Fruit fly (Drosophila melanogaster) whole organism, embryonic: ENCODE data around the gene CG44090.

ENCODE experiments used
- Abd-B ChIP-seq: fragments of 200-800 bp; sonication (Bioruptor generic); optimal IDR thresholded peaks from 2 replicates; lab custom pipeline; 2018; ENCODE audit warnings: missing biosample characterization, mild to moderate bottlenecking, missing genetic modification characterization, moderate library complexity
- BEAF-32 ChIP-seq: fragments of 200-800 bp; sonication (Bioruptor generic); optimal IDR thresholded peaks from 3 replicates; lab custom pipeline; 2017; ENCODE audit warnings: missing biosample characterization, missing genetic modification characterization, mild to moderate bottlenecking, moderate library complexity, missing genetic modification reagents
- Blimp-1 ChIP-seq: fragments of 200-800 bp; sonication (Bioruptor generic); optimal IDR thresholded peaks from 3 replicates; lab custom pipeline; 2018; ENCODE audit warnings: missing biosample characterization, missing genetic modification characterization, mild to moderate bottlenecking, moderate library complexity, missing genetic modification reagents
- CG10654 ChIP-seq: fragments of 200-800 bp; sonication (Bioruptor generic); optimal IDR thresholded peaks from 2 replicates; lab custom pipeline; 2016; ENCODE audit warnings: missing biosample characterization, missing genetic modification characterization
- CG11093 ChIP-seq: fragments of 200-800 bp; sonication (Bioruptor generic); IDR thresholded peaks from 3 replicates; pipeline ENCODE4 v1.3.6; 2022; ENCODE audit warnings: missing biosample characterization, missing genetic modification characterization
- CG11723 ChIP-seq: fragments of 200-800 bp; sonication (Bioruptor generic); optimal IDR thresholded peaks from 2 replicates; lab custom pipeline; 2017; ENCODE audit warnings: missing biosample characterization, mild to moderate bottlenecking, missing genetic modification characterization
- CG12104 ChIP-seq: fragments of 200-800 bp; sonication (Bioruptor generic); optimal IDR thresholded peaks from 3 replicates; lab custom pipeline; 2016; ENCODE audit warnings: missing biosample characterization, missing genetic modification characterization
- CG1233 ChIP-seq: fragments of 200-800 bp; sonication (Bioruptor generic); optimal IDR thresholded peaks from 4 replicates; lab custom pipeline; 2018; ENCODE audit warnings: missing biosample characterization, mild to moderate bottlenecking, missing genetic modification characterization
- CG14710 ChIP-seq: fragments of 200-800 bp; sonication (Bioruptor generic); optimal IDR thresholded peaks from 3 replicates; lab custom pipeline; 2019; ENCODE audit warnings: missing biosample characterization, mild to moderate bottlenecking, missing genetic modification characterization, moderate library complexity
- CG14965 ChIP-seq: fragments of 200-800 bp; sonication (Bioruptor generic); optimal IDR thresholded peaks from 2 replicates; lab custom pipeline; 2016; ENCODE audit warnings: missing biosample characterization, missing genetic modification characterization, borderline replicate concordance
- CG15601 ChIP-seq: fragments of 200-800 bp; sonication (Bioruptor generic); optimal IDR thresholded peaks from 3 replicates; lab custom pipeline; 2019; ENCODE audit warnings: missing biosample characterization, mild to moderate bottlenecking, missing genetic modification characterization, moderate library complexity
- CG1602 ChIP-seq: fragments of 200-800 bp; sonication (Bioruptor generic); optimal IDR thresholded peaks from 3 replicates; lab custom pipeline; 2016; ENCODE audit warnings: missing biosample characterization, missing genetic modification characterization
- CG18764 ChIP-seq: fragments of 200-800 bp; sonication (Bioruptor generic); optimal IDR thresholded peaks from 3 replicates; lab custom pipeline; 2016; ENCODE audit warnings: missing biosample characterization, missing genetic modification characterization
- CG31365 ChIP-seq: fragments of 200-800 bp; sonication (Bioruptor generic); optimal IDR thresholded peaks from 2 replicates; lab custom pipeline; 2018; ENCODE audit warnings: missing biosample characterization, mild to moderate bottlenecking, missing genetic modification characterization
- CG3847 ChIP-seq: fragments of 200-800 bp; sonication (Bioruptor generic); IDR thresholded peaks from 2 replicates; pipeline ENCODE4 v1.3.6; 2022; ENCODE audit warnings: missing biosample characterization, missing genetic modification characterization
- CG3995 ChIP-seq: fragments of 200-800 bp; sonication (Bioruptor generic); optimal IDR thresholded peaks from 3 replicates; lab custom pipeline; 2016; ENCODE audit warnings: missing biosample characterization, missing genetic modification characterization
- CG42726 ChIP-seq: fragments of 200-800 bp; sonication (Bioruptor generic); IDR thresholded peaks from 2 replicates; pipeline ENCODE4 v1.3.6; 2022; ENCODE audit warnings: missing biosample characterization, missing genetic modification characterization; ENCODE audit not compliant: partially characterized antibody
- CG43689 ChIP-seq: fragments of 200-800 bp; sonication (Bioruptor generic); IDR thresholded peaks from 2 replicates; pipeline ENCODE4 v1.3.6; 2022; ENCODE audit warnings: missing biosample characterization, missing genetic modification characterization
- CG6254 ChIP-seq: fragments of 200-800 bp; sonication (Bioruptor generic); optimal IDR thresholded peaks from 3 replicates; lab custom pipeline; 2017; ENCODE audit warnings: mild to moderate bottlenecking, missing biosample characterization, missing genetic modification reagents, missing genetic modification characterization
- CG6765 ChIP-seq: fragments of 200-800 bp; sonication (Bioruptor generic); optimal IDR thresholded peaks from 3 replicates; lab custom pipeline; 2017; ENCODE audit warnings: missing biosample characterization, mild to moderate bottlenecking, missing genetic modification characterization
- CG6791 ChIP-seq: fragments of 200-800 bp; sonication (Bioruptor generic); IDR thresholded peaks from 3 replicates; pipeline ENCODE4 v1.3.6; 2022; ENCODE audit warnings: missing biosample characterization, missing genetic modification characterization; ENCODE audit not compliant: partially characterized antibody
- CG7745 ChIP-seq: fragments of 200-800 bp; sonication (Bioruptor generic); optimal IDR thresholded peaks from 2 replicates; lab custom pipeline; 2018; ENCODE audit warnings: missing biosample characterization, mild to moderate bottlenecking, missing genetic modification characterization, moderate library complexity
- CG8359 ChIP-seq: fragments of 200-800 bp; sonication (Bioruptor generic); optimal IDR thresholded peaks from 2 replicates; lab custom pipeline; 2017; ENCODE audit warnings: missing biosample characterization, mild to moderate bottlenecking, missing genetic modification characterization, borderline replicate concordance
- CG9437 ChIP-seq: fragments of 200-800 bp; sonication (Bioruptor generic); optimal IDR thresholded peaks from 2 replicates; lab custom pipeline; 2018; ENCODE audit warnings: missing biosample characterization, mild to moderate bottlenecking, missing genetic modification characterization
- CG9932 ChIP-seq: fragments of 200-800 bp; sonication (Bioruptor generic); IDR thresholded peaks from 2 replicates; pipeline ENCODE4 v1.3.6; 2022; ENCODE audit warnings: missing biosample characterization, missing genetic modification characterization
- Dek ChIP-seq: fragments of 200-800 bp; sonication (Bioruptor generic); optimal IDR thresholded peaks from 3 replicates; lab custom pipeline; 2019; ENCODE audit warnings: missing biosample characterization, mild to moderate bottlenecking, missing genetic modification characterization, moderate library complexity
- Doc2 ChIP-seq: fragments of 200-800 bp; sonication (Bioruptor generic); IDR thresholded peaks from 2 replicates; pipeline ENCODE4 v1.3.6; 2022; ENCODE audit warnings: missing biosample characterization, missing genetic modification characterization
- Hey ChIP-seq: fragments of 200-800 bp; sonication (Bioruptor generic); optimal IDR thresholded peaks from 3 replicates; lab custom pipeline; 2018; ENCODE audit warnings: missing biosample characterization, mild to moderate bottlenecking, missing genetic modification characterization
- HmgZ ChIP-seq: fragments of 200-800 bp; sonication (Bioruptor generic); optimal IDR thresholded peaks from 2 replicates; lab custom pipeline; 2018; ENCODE audit warnings: missing biosample characterization, mild to moderate bottlenecking, missing genetic modification characterization
- Hsf ChIP-seq: fragments of 200-800 bp; sonication (Bioruptor generic); optimal IDR thresholded peaks from 3 replicates; lab custom pipeline; 2016; ENCODE audit warnings: missing biosample characterization, missing genetic modification characterization
- Kr ChIP-seq: fragments of 200-800 bp; sonication (Bioruptor generic); optimal IDR thresholded peaks from 2 replicates; lab custom pipeline; 2017; ENCODE audit warnings: missing biosample characterization, mild to moderate bottlenecking, missing genetic modification characterization
- Sin3A ChIP-seq: fragments of >200 bp; optimal IDR thresholded peaks from 2 replicates; lab custom pipeline; 2018
- Six4 ChIP-seq: fragments of 200-800 bp; sonication (Bioruptor generic); optimal IDR thresholded peaks from 2 replicates; lab custom pipeline; 2016; ENCODE audit warnings: missing biosample characterization, missing genetic modification characterization
- TFAM ChIP-seq: fragments of 200-800 bp; sonication (Bioruptor generic); optimal IDR thresholded peaks from 2 replicates; lab custom pipeline; 2017; ENCODE audit warnings: missing biosample characterization, missing genetic modification characterization, inconsistent platforms
- Tbp ChIP-seq: fragments of >200 bp; optimal IDR thresholded peaks from 2 replicates; lab custom pipeline; 2018; ENCODE audit warnings: missing biosample characterization, missing genetic modification characterization
- Usf ChIP-seq: fragments of 200-800 bp; sonication (Bioruptor generic); optimal IDR thresholded peaks from 2 replicates; lab custom pipeline; 2017; ENCODE audit warnings: missing genotype, missing biosample characterization, missing genetic modification characterization
- ato ChIP-seq: fragments of 200-800 bp; sonication (Bioruptor generic); IDR thresholded peaks from 2 replicates; pipeline ENCODE4 v1.3.6; 2022; ENCODE audit warnings: missing biosample characterization, missing genetic modification characterization; ENCODE audit not compliant: partially characterized antibody
- bsh ChIP-seq, 2 experiments: fragments of 200-800 bp; sonication (Bioruptor generic); optimal IDR thresholded peaks; 2 replicates each; lab custom pipeline; 2017 to 2018; ENCODE audit warnings: mild to moderate bottlenecking in 2 of 2, missing biosample characterization in 2 of 2, missing genetic modification characterization in 2 of 2, moderate library complexity in 1 of 2
- cad ChIP-seq: fragments of >200 bp; optimal IDR thresholded peaks from 2 replicates; lab custom pipeline; 2017; ENCODE audit warnings: missing biosample characterization, missing genetic modification characterization
- cato ChIP-seq: fragments of 200-800 bp; sonication (Bioruptor generic); optimal IDR thresholded peaks from 2 replicates; lab custom pipeline; 2016; ENCODE audit warnings: missing biosample characterization, missing genetic modification characterization, borderline replicate concordance
- caup ChIP-seq: fragments of 200-800 bp; sonication (Bioruptor generic); optimal IDR thresholded peaks from 3 replicates; lab custom pipeline; 2017; ENCODE audit warnings: missing biosample characterization, mild to moderate bottlenecking, missing genetic modification characterization, moderate library complexity; ENCODE audit not compliant: severe bottlenecking
- cg ChIP-seq: fragments of 200-800 bp; sonication (Bioruptor generic); optimal IDR thresholded peaks from 3 replicates; lab custom pipeline; 2019; ENCODE audit warnings: missing biosample characterization, mild to moderate bottlenecking, missing genetic modification characterization, moderate library complexity
- jigr1 ChIP-seq: fragments of 200-800 bp; sonication (Bioruptor generic); IDR thresholded peaks from 3 replicates; pipeline ENCODE4 v1.3.6; 2022; ENCODE audit warnings: missing biosample characterization, missing genetic modification characterization
- jumu ChIP-seq: fragments of 200-800 bp; sonication (Bioruptor generic); optimal IDR thresholded peaks from 3 replicates; lab custom pipeline; 2016; ENCODE audit warnings: missing biosample characterization, missing genetic modification characterization
- pum ChIP-seq: fragments of 200-800 bp; sonication (Bioruptor generic); optimal IDR thresholded peaks from 2 replicates; lab custom pipeline; 2016; ENCODE audit warnings: missing biosample characterization, missing genetic modification characterization
- ranshi ChIP-seq: fragments of 200-800 bp; sonication (Bioruptor generic); IDR thresholded peaks from 2 replicates; pipeline ENCODE4 v1.3.6; 2022; ENCODE audit warnings: missing biosample characterization, missing genetic modification characterization
- repo ChIP-seq: fragments of 200-800 bp; sonication (Bioruptor generic); optimal IDR thresholded peaks from 2 replicates; lab custom pipeline; 2016; ENCODE audit warnings: missing biosample characterization, missing genetic modification characterization
- salm ChIP-seq: fragments of 200-800 bp; sonication (Bioruptor generic); optimal IDR thresholded peaks from 2 replicates; lab custom pipeline; 2018; ENCODE audit warnings: missing biosample characterization, mild to moderate bottlenecking, missing genetic modification characterization
- tna ChIP-seq: fragments of 200-800 bp; sonication (Bioruptor generic); IDR thresholded peaks from 2 replicates; pipeline ENCODE4 v1.3.6; 2022; ENCODE audit warnings: missing biosample characterization, missing genetic modification characterization; ENCODE audit not compliant: partially characterized antibody

CG44090 gene

dm6 chr3R:17394318-17395188 is 39.7 kb downstream of the CG44090 start, which contains the start of gene CREG:
TSS of gene CREG (minus strand) at chr3R:17394640.
- no peak for TF ChIP-seq bsh (GFP tag; optimal IDR thresholded peaks at IDR 0.05; lab: Kevin White, UChicago)
- no peak for TF ChIP-seq CG6765 (GFP tag; lab: Kevin White, UChicago)
- no peak for TF ChIP-seq CG10654 (GFP tag; lab: Kevin White, UChicago)
- no peak for TF ChIP-seq CG18764 (GFP tag; lab: Kevin White, UChicago)
- no peak for TF ChIP-seq Dek (tag; lab: Kevin White, UChicago)
- TF ChIP-seq CG42726: no peak
- no peak for TF ChIP-seq Abd-B (GFP tag; lab: Kevin White, UChicago)
- TF ChIP-seq Hsf: peak; percentile 29
- no peak for TF ChIP-seq Tbp (GFP tag; lab: Kevin White, UChicago)
- TF ChIP-seq CG11093 (GFP tag; lab: Robert Waterston, UW): no peak
- TF ChIP-seq CG9437: peak; percentile 47
- TF ChIP-seq jigr1 (GFP tag; lab: Robert Waterston, UW): no peak
- TF ChIP-seq CG3995 (GFP tag; lab: Kevin White, UChicago): no peak
- TF ChIP-seq CG15601 (tag; lab: Kevin White, UChicago): no peak
- TF ChIP-seq CG6254 (GFP tag; lab: Kevin White, UChicago): no peak
- TF ChIP-seq CG14710 (tag; lab: Kevin White, UChicago): peak; percentile 40
- TF ChIP-seq CG8359 (GFP tag; lab: Kevin White, UChicago): no peak
- no peak for TF ChIP-seq CG6791 (GFP tag; lab: Robert Waterston, UW)
- TF ChIP-seq pum (GFP tag; lab: Kevin White, UChicago): no peak
- 0 out of 2 replicates have a peak, but pooled peaks have one; percentile 11 for TF ChIP-seq CG9932 (GFP tag; lab: Robert Waterston, UW)
- TF ChIP-seq ato: no peak
- TF ChIP-seq BEAF-32 (GFP tag; lab: Kevin White, UChicago): no peak
- TF ChIP-seq caup: no peak
- TF ChIP-seq HmgZ: no peak
- TF ChIP-seq CG1233 (GFP tag; lab: Kevin White, UChicago): no peak
- TF ChIP-seq CG12104: peak; percentile 34
- peak; percentile 74 for TF ChIP-seq cad (GFP tag; lab: Kevin White, UChicago)
- no peak for TF ChIP-seq Doc2 (GFP tag; lab: Robert Waterston, UW)
- no peak for TF ChIP-seq repo (GFP tag; lab: Kevin White, UChicago)
- no peak for TF ChIP-seq CG7745 (tag; lab: Kevin White, UChicago)
- TF ChIP-seq CG14965 (GFP tag; lab: Kevin White, UChicago): no peak
- TF ChIP-seq CG43689 (GFP tag; lab: Robert Waterston, UW): no peak
- no peak for TF ChIP-seq CG3847 (GFP tag; lab: Robert Waterston, UW)
- no peak for TF ChIP-seq Six4
- TF ChIP-seq CG31365: no peak
- no peak for TF ChIP-seq cato (GFP tag; lab: Kevin White, UChicago)
- no peak for TF ChIP-seq Blimp-1 (GFP tag; lab: Kevin White, UChicago)
- no peak for TF ChIP-seq Sin3A
- TF ChIP-seq Kr: no peak
- TF ChIP-seq CG11723: no peak
- TF ChIP-seq Hey: no peak
- no peak for TF ChIP-seq jumu (GFP tag; lab: Kevin White, UChicago)
- no peak for TF ChIP-seq tna (GFP tag; lab: Robert Waterston, UW)
- TF ChIP-seq CG1602 (GFP tag; lab: Kevin White, UChicago): no peak
- TF ChIP-seq salm (tag; lab: Kevin White, UChicago): no peak
- no peak for TF ChIP-seq Usf (GFP tag; lab: Kevin White, UChicago)
- no peak for TF ChIP-seq TFAM (GFP tag; lab: Kevin White, UChicago)
- TF ChIP-seq cg (GFP tag; lab: Kevin White, UChicago): no peak
- TF ChIP-seq ranshi (GFP tag; lab: Robert Waterston, UW): no peak
